Worm (Caenorhabditis elegans) whole organism, early embryonic: Measurements from ENCODE around the gene cdo-1.

Experiments used
- B0310.2 ChIP-seq: sonication (generic microtip); optimal IDR thresholded peaks from 2 replicates; lab custom pipeline; 2016; ENCODE audit warnings: mild to moderate bottlenecking, missing genetic modification characterization, missing compliant biosample characterization
- aly-1 ChIP-seq: sonication (generic microtip); optimal IDR thresholded peaks from 2 replicates; lab custom pipeline; 2016; ENCODE audit warnings: missing genetic modification characterization, missing compliant biosample characterization
- ama-1 ChIP-seq: fragments of 150-350 bp; optimal IDR thresholded peaks from 2 replicates; lab custom pipeline; 2014
- ceh-36 ChIP-seq: sonication (generic microtip); optimal IDR thresholded peaks from 2 replicates; lab custom pipeline; 2016; ENCODE audit warnings: missing genetic modification characterization, inconsistent platforms, missing compliant biosample characterization
- ets-7 ChIP-seq: sonication (generic microtip); optimal IDR thresholded peaks from 2 replicates; lab custom pipeline; 2016; ENCODE audit warnings: missing genotype, missing genetic modification characterization, missing compliant biosample characterization
- flt-1 ChIP-seq: fragments of 200-800 bp; sonication (Bioruptor generic); IDR thresholded peaks from 2 replicates; pipeline ENCODE4 v1.3.6; 2022; ENCODE audit warnings: missing genetic modification characterization, missing compliant biosample characterization
- hmbx-1 ChIP-seq: sonication (generic microtip); optimal IDR thresholded peaks from 2 replicates; lab custom pipeline; 2016; ENCODE audit warnings: mild to moderate bottlenecking, missing genetic modification characterization, missing compliant biosample characterization
- hnd-1 ChIP-seq: sonication (generic microtip); optimal IDR thresholded peaks from 2 replicates; lab custom pipeline; 2016; ENCODE audit warnings: missing genetic modification characterization, missing compliant biosample characterization
- scrt-1 ChIP-seq: fragments of 200-800 bp; sonication (Bioruptor generic); IDR thresholded peaks from 2 replicates; pipeline ENCODE4 v1.3.6; 2022; ENCODE audit warnings: missing genetic modification characterization, missing compliant biosample characterization
- tbx-37 ChIP-seq: fragments of 200-800 bp; sonication (Bioruptor generic); conservative IDR thresholded peaks from 2 replicates; pipeline ENCODE4 v1.3.6; 2022; ENCODE audit warnings: missing genetic modification reagents, missing genetic modification characterization, missing compliant biosample characterization

ce11 chrX:853604-854003 lies 9.8 kb downstream of the cdo-1 start:
- TF ChIP-seq ama-1, result no peak
- no peak for TF ChIP-seq flt-1 (GFP tag; lab: Robert Waterston, UW)
- TF ChIP-seq hnd-1, result no peak
- no peak for TF ChIP-seq hmbx-1
- TF ChIP-seq ets-7, result no peak
- no peak for TF ChIP-seq B0310.2 (tag; lab: Kevin White, UChicago)
- TF ChIP-seq tbx-37, result no peak
- TF ChIP-seq ceh-36 (tag; lab: Kevin White, UChicago), result peak; percentile 36
- TF ChIP-seq scrt-1 (GFP tag; lab: Robert Waterston, UW), result no peak
- TF ChIP-seq aly-1 (tag; lab: Kevin White, UChicago), result no peak
